Worm (Caenorhabditis elegans): Measurements from ENCODE around the gene Y69A2AR.47.
A peak's percentile ranks its signal among the peaks of the same experiment; 100 is the strongest.

Y69A2AR.47 gene

DNA sequence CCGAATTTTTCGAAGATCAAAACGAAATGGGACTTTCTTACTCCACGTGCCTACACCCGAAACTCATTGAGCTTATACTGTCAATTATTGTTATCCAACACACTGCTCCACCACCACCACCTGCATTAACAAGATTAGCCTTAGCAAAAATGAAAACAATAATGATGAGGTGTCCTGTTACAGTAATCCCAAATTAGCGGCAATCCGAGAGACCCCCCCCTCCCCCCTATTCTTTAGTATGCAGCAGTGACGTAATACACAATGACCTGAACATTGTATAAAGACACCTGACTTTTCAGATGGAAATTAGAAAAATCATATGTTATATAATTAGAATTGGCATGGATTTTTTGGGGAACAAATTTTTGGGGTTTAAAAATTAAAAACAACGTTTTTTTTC lies 37.5 kb downstream of the Y69A2AR.47 start:
- TF ChIP-seq nhr-28 (tag; optimal IDR thresholded peaks at IDR 0.05): no peak
- TF ChIP-seq efl-1 (optimal IDR thresholded peaks at IDR 0.05): no peak
- no peak for TF ChIP-seq efl-1 (GFP tag; optimal IDR thresholded peaks at IDR 0.05 in 1 of 2)
- no peak for TF ChIP-seq ceh-90 (tag; optimal IDR thresholded peaks at IDR 0.05)
- TF ChIP-seq zip-4 (GFP tag; optimal IDR thresholded peaks at IDR 0.05): no peak
- TF ChIP-seq F16B12.6 (tag; optimal IDR thresholded peaks at IDR 0.05): no peak
- no peak for TF ChIP-seq tbx-2 (tag; optimal IDR thresholded peaks at IDR 0.05)
- no peak for TF ChIP-seq dsc-1 (tag; optimal IDR thresholded peaks at IDR 0.05)
- no peak for TF ChIP-seq lin-35 (GFP tag; optimal IDR thresholded peaks at IDR 0.05)
- TF ChIP-seq jun-1 (tag; optimal IDR thresholded peaks at IDR 0.05): no peak
- no peak for TF ChIP-seq nhr-237 (tag; optimal IDR thresholded peaks at IDR 0.05)
- TF ChIP-seq nhr-90 (tag; optimal IDR thresholded peaks at IDR 0.05; ENCODE audit: poor library complexity): no peak
- TF ChIP-seq unc-30 (tag; optimal IDR thresholded peaks at IDR 0.05): no peak
- no peak for TF ChIP-seq nhr-85 (tag)
- no peak for TF ChIP-seq ceh-88 (GFP tag; IDR thresholded peaks at IDR 0.05)
- no peak for TF ChIP-seq nhr-77 (tag; optimal IDR thresholded peaks at IDR 0.05)
- no peak for TF ChIP-seq mab-9 (GFP tag; IDR thresholded peaks at IDR 0.05)
- no peak for TF ChIP-seq nhr-11 (tag; optimal IDR thresholded peaks at IDR 0.05)
- TF ChIP-seq lin-13 (GFP tag; optimal IDR thresholded peaks at IDR 0.05): no peak

DNA sequence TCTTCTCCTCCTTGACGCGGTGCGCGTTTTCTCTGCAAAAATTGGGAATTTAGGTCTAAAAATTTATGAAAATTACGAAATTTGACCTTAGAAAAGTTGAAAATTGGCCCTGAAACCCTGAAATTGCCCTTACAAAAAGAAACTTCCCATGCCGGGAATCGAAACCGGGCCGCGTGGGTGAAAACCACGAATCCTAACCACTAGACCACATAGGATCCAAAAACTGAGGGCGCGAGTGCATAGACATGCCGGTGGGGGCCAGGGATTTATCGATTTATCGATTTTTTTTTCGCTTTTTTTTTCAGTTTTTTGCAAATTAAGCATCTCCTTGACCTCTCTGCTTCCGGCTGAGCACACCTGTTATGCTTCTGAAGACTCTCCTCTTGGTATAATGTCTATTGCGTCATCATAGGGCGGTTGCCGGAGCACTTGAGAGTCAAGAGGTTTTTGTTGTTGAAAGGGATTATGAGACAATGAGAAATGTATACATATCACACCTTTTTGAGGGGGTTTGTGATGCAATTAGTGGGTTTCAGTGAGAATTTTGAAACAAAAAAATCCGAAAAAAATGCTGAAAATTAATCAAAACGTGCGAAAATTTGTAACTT lies 42.3 kb downstream of the Y69A2AR.47 start:
- TF ChIP-seq C16A3.4 (tag; optimal IDR thresholded peaks at IDR 0.05) (peak; percentile 2), nhr-90 (tag; optimal IDR thresholded peaks at IDR 0.05; ENCODE audit: poor library complexity) (peak; percentile 36), ama-1 (optimal IDR thresholded peaks at IDR 0.05) (no peak), nhr-19 (GFP tag; conservative IDR thresholded peaks at IDR 0.05) (peak; percentile 50), pag-3 (tag; optimal IDR thresholded peaks at IDR 0.05; ENCODE audit: borderline replicate concordance, insufficient read depth) (no peak), xbp-1 (tag; optimal IDR thresholded peaks at IDR 0.05) (peak; percentile 21), dpl-1 (GFP tag; optimal IDR thresholded peaks at IDR 0.05) (peak; percentile 16 to 32 (median 31)), swsn-7 (tag; optimal IDR thresholded peaks at IDR 0.05) (peak; percentile 43), mep-1 (tag; optimal IDR thresholded peaks at IDR 0.05) (peak; percentile 13), hlh-17 (GFP tag; optimal IDR thresholded peaks at IDR 0.05; ENCODE audit: borderline replicate concordance) (no peak), lsy-2 (tag; optimal IDR thresholded peaks at IDR 0.05) (peak; percentile 12 to 41), lin-35 (GFP tag; optimal IDR thresholded peaks at IDR 0.05) (peak in 1 of 2 experiments; percentile 56), snu-23 (GFP tag; optimal IDR thresholded peaks at IDR 0.05) (peak; percentile 41), nhr-71 (tag; optimal IDR thresholded peaks at IDR 0.05) (no peak), dsc-1 (tag; optimal IDR thresholded peaks at IDR 0.05) (peak; percentile 59), ceh-63 (GFP tag; optimal IDR thresholded peaks at IDR 0.05) (no peak), nhr-20 (tag; optimal IDR thresholded peaks at IDR 0.05) (peak; percentile 19), efl-1 (optimal IDR thresholded peaks at IDR 0.05) (peak in 1 of 2 experiments; percentile 42), efl-1 (GFP tag; optimal IDR thresholded peaks at IDR 0.05 in 1 of 2) (peak; percentile 46 to 93), rnt-1 (tag; optimal IDR thresholded peaks at IDR 0.05) (peak; percentile 40), nhr-47 (tag; optimal IDR thresholded peaks at IDR 0.05) (peak; percentile 61), sup-37 (GFP tag; optimal IDR thresholded peaks at IDR 0.05) (no peak), pqm-1 (tag; optimal IDR thresholded peaks at IDR 0.05) (no peak), zip-4 (GFP tag; optimal IDR thresholded peaks at IDR 0.05) (peak; percentile 8), aha-1 (tag; optimal IDR thresholded peaks at IDR 0.05) (no peak), lin-13 (GFP tag; optimal IDR thresholded peaks at IDR 0.05) (no peak), tlp-1 (tag; optimal IDR thresholded peaks at IDR 0.05) (no peak), skn-1 (tag; optimal IDR thresholded peaks at IDR 0.05) (peak; percentile 29), nhr-11 (tag; optimal IDR thresholded peaks at IDR 0.05) (no peak), irx-1 (tag; optimal IDR thresholded peaks at IDR 0.05) (no peak), unc-130 (tag; optimal IDR thresholded peaks at IDR 0.05) (no peak), lin-14 (GFP tag; optimal IDR thresholded peaks at IDR 0.05) (no peak), ets-5 (GFP tag; IDR thresholded peaks at IDR 0.05) (no peak), nhr-12 (tag; optimal IDR thresholded peaks at IDR 0.05) (no peak), jun-1 (tag; optimal IDR thresholded peaks at IDR 0.05) (no peak), tbx-2 (tag; optimal IDR thresholded peaks at IDR 0.05) (peak; percentile 24), mdl-1 (tag; optimal IDR thresholded peaks at IDR 0.05) (peak in 1 of 2 experiments; percentile 8)

All from whole organism, L1 larva.